Fruit fly (Drosophila melanogaster) whole organism: ENCODE data around the gene slpr.

ENCODE experiments used
- CG8478 ChIP-seq: fragments of >200 bp; optimal IDR thresholded peaks from 2 replicates; lab custom pipeline; 2018; ENCODE audit warnings: inconsistent platforms
- Dll ChIP-seq: fragments of >200 bp; optimal IDR thresholded peaks from 2 replicates; lab custom pipeline; 2017
- pan ChIP-seq: fragments of >200 bp; optimal IDR thresholded peaks from 2 replicates; lab custom pipeline; 2017
- psq ChIP-seq: fragments of >200 bp; optimal IDR thresholded peaks from 2 replicates; lab custom pipeline; 2017
- usp ChIP-seq: fragments of >200 bp; optimal IDR thresholded peaks from 2 replicates; lab custom pipeline; 2017; ENCODE audit warnings: missing biosample characterization, missing genetic modification characterization, mixed read lengths

DNA sequence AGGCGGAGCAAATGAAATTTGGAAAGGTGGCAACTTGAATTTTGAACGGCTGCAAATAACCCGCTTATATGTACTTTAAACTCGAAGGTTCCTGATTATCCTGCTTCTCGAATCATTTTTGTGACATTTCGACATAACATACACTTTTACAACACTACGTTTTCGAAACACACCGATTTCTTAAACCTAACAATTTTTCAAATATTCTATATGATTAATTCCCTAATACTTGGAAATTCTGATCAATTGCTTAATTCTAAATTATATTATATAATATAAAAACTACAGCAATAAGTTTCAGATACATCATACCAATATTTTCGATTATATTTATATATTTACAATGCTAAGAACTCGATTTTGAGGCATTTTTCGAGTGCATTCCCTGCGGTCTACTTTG is 14.3 kb downstream of the slpr start, which contains the start of gene CG10761:
- no peak for TF ChIP-seq pan (lab: Kevin White, UChicago)
- TF ChIP-seq CG8478: no peak
- no peak for TF ChIP-seq usp (GFP tag; lab: Kevin White, UChicago)
- no peak for TF ChIP-seq psq
- TF ChIP-seq Dll (lab: Kevin White, UChicago): no peak
